Worm (Caenorhabditis elegans): ENCODE measurements around the gene ogdh-1.

ogdh-1 gene

ce11 chrIV:4653708-4654107, 50.1 kb downstream of the ogdh-1 start (continued):
- no peak for TF ChIP-seq dmd-8 (GFP tag; IDR thresholded peaks at IDR 0.05)
- TF ChIP-seq ceh-28 (tag; optimal IDR thresholded peaks at IDR 0.05) = no peak
- TF ChIP-seq ceh-44 (GFP tag; IDR thresholded peaks at IDR 0.05) = no peak
- TF ChIP-seq dmd-9 (GFP tag; IDR thresholded peaks at IDR 0.05) = no peak
- TF ChIP-seq sdz-12 (GFP tag; optimal IDR thresholded peaks at IDR 0.05) = no peak
- no peak for TF ChIP-seq saeg-2 (GFP tag; IDR thresholded peaks at IDR 0.05)
- TF ChIP-seq hif-1 (tag; optimal IDR thresholded peaks at IDR 0.05) = no peak

ce11 chrIV:4652962-4653361, 50.8 kb downstream of the ogdh-1 start, which contains the start of gene psr-1:
Gene psr-1, plus strand, starts transcription at chrIV:4653262.
- TF ChIP-seq pha-4 (GFP tag; IDR thresholded peaks at IDR 0.05) = no peak
- no peak for TF ChIP-seq pha-4 (tag; optimal IDR thresholded peaks at IDR 0.05)
- TF ChIP-seq attf-4 (tag; optimal IDR thresholded peaks at IDR 0.05) = no peak
- no peak for TF ChIP-seq nhr-237 (tag; optimal IDR thresholded peaks at IDR 0.05)
- TF ChIP-seq spr-3 (GFP tag; optimal IDR thresholded peaks at IDR 0.05) = no peak
- TF ChIP-seq nhr-28 (tag; optimal IDR thresholded peaks at IDR 0.05) = no peak
- TF ChIP-seq Y5F2A.4 (GFP tag; optimal IDR thresholded peaks at IDR 0.05) = no peak
- no peak for TF ChIP-seq tra-1 (GFP tag; IDR thresholded peaks at IDR 0.05)
- no peak for TF ChIP-seq zip-2 (tag; optimal IDR thresholded peaks at IDR 0.05)
- no peak for TF ChIP-seq daf-12 (tag; optimal IDR thresholded peaks at IDR 0.05)
- TF ChIP-seq T20F7.1 (GFP tag; optimal IDR thresholded peaks at IDR 0.05) = no peak
- no peak for TF ChIP-seq lin-13 (GFP tag; optimal IDR thresholded peaks at IDR 0.05)
- no peak for TF ChIP-seq ama-1 (optimal IDR thresholded peaks at IDR 0.05)
- TF ChIP-seq nhr-41 (GFP tag; IDR thresholded peaks at IDR 0.05) = no peak
- TF ChIP-seq egl-27 (tag; optimal IDR thresholded peaks at IDR 0.05) = no peak
- TF ChIP-seq spr-1 (tag; optimal IDR thresholded peaks at IDR 0.05) = no peak
- TF ChIP-seq nhr-102 (tag; optimal IDR thresholded peaks at IDR 0.05) = no peak
- no peak for TF ChIP-seq lin-29 (GFP tag; IDR thresholded peaks at IDR 0.05)
- TF ChIP-seq ceh-32 (tag; optimal IDR thresholded peaks at IDR 0.05; ENCODE audit: poor library complexity) = no peak

- TF ChIP-seq unc-39 (tag; optimal IDR thresholded peaks at IDR 0.05) (no peak), ceh-82 (tag; optimal IDR thresholded peaks at IDR 0.05) (no peak), fos-1 (tag; optimal IDR thresholded peaks at IDR 0.05) (no peak), vab-7 (GFP tag; IDR thresholded peaks at IDR 0.05) (no peak), lin-29 (GFP tag; IDR thresholded peaks at IDR 0.05) (no peak), mdl-1 (tag; optimal IDR thresholded peaks at IDR 0.05) (no peak), nhr-76 (tag; optimal IDR thresholded peaks at IDR 0.05) (no peak), nhr-111 (GFP tag; optimal IDR thresholded peaks at IDR 0.05) (peak; percentile 9), nhr-42 (GFP tag; IDR thresholded peaks at IDR 0.05) (0 out of 2 replicates have a peak, but pooled peaks have one; percentile 49), zip-11 (GFP tag; IDR thresholded peaks at IDR 0.05) (no peak), ceh-32 (tag; optimal IDR thresholded peaks at IDR 0.05; ENCODE audit: poor library complexity) (no peak), mes-2 (tag; optimal IDR thresholded peaks at IDR 0.05; ENCODE audit: poor library complexity, severe bottlenecking) (no peak), duxl-1 (tag; optimal IDR thresholded peaks at IDR 0.05; ENCODE audit: poor library complexity) (no peak), fkh-10 (GFP tag; optimal IDR thresholded peaks at IDR 0.05) (no peak), snpc-1.2 (GFP tag; IDR thresholded peaks at IDR 0.05) (peak; percentile 55; the same call in 1 of the 2 replicates), arid-1 (GFP tag; conservative IDR thresholded peaks at IDR 0.05) (0 out of 2 replicates have a peak, but pooled peaks have one; percentile 29), hmg-1.1 (GFP tag; IDR thresholded peaks at IDR 0.05) (no peak), spr-1 (tag; optimal IDR thresholded peaks at IDR 0.05) (no peak), daf-19 (GFP tag; conservative IDR thresholded peaks at IDR 0.05) (no peak), mdt-29 (GFP tag; IDR thresholded peaks at IDR 0.05) (no peak), daf-16 (GFP tag; optimal IDR thresholded peaks at IDR 0.05) (no peak), daf-16 (tag; optimal IDR thresholded peaks at IDR 0.05) (peak; percentile 2), sdz-12 (GFP tag; optimal IDR thresholded peaks at IDR 0.05) (no peak), F49E8.2 (tag; optimal IDR thresholded peaks at IDR 0.05; ENCODE audit: borderline replicate concordance) (peak; percentile 80), egl-43 (GFP tag; IDR thresholded peaks at IDR 0.05) (no peak), lin-38 (GFP tag; IDR thresholded peaks at IDR 0.05) (peak; percentile 54), ceh-20 (GFP tag; IDR thresholded peaks at IDR 0.05) (no peak), saeg-2 (GFP tag; IDR thresholded peaks at IDR 0.05) (peak; percentile 36; the same call in 1 of the 2 replicates), dmd-8 (GFP tag; IDR thresholded peaks at IDR 0.05) (0 out of 2 replicates have a peak, but pooled peaks have one; percentile 39)
Observed at ce11 chrIV:4652365-4652844, 51.4 kb downstream of the ogdh-1 start, which contains the start of gene F29B9.5. Gene F29B9.5, plus strand, starts transcription at chrIV:4652415.

Data from whole organism, L4 larva.